Fruit fly (Drosophila melanogaster): ENCODE results near the gene Gmap.

Gene Gmap

dm6 chrX:15499996-15500904 lies 13.5 kb downstream of the Gmap start:
- no peak for TF ChIP-seq psq (optimal IDR thresholded peaks at IDR 0.05)
- no peak for TF ChIP-seq usp (GFP tag; optimal IDR thresholded peaks at IDR 0.05)
- TF ChIP-seq Dll (optimal IDR thresholded peaks at IDR 0.05), result no peak
- no peak for TF ChIP-seq CG8478 (optimal IDR thresholded peaks at IDR 0.05)
- TF ChIP-seq EcR (GFP tag; optimal IDR thresholded peaks at IDR 0.05), result no peak
- TF ChIP-seq pan (optimal IDR thresholded peaks at IDR 0.05), result no peak

- TF ChIP-seq pan (optimal IDR thresholded peaks at IDR 0.05), result no peak
- no peak for TF ChIP-seq CG8478 (optimal IDR thresholded peaks at IDR 0.05)
- TF ChIP-seq EcR (GFP tag; optimal IDR thresholded peaks at IDR 0.05), result no peak
- TF ChIP-seq usp (GFP tag; optimal IDR thresholded peaks at IDR 0.05), result no peak
- TF ChIP-seq Dll (optimal IDR thresholded peaks at IDR 0.05), result no peak
- TF ChIP-seq psq (optimal IDR thresholded peaks at IDR 0.05), result no peak
Observed at dm6 chrX:15501706-15502267, 15.1 kb downstream of the Gmap start.

dm6 chrX:15502864-15503263 lies 16.1 kb downstream of the Gmap start:
- TF ChIP-seq psq (optimal IDR thresholded peaks at IDR 0.05), result no peak
- no peak for TF ChIP-seq EcR (GFP tag; optimal IDR thresholded peaks at IDR 0.05)
- no peak for TF ChIP-seq Dll (optimal IDR thresholded peaks at IDR 0.05)
- TF ChIP-seq usp (GFP tag; optimal IDR thresholded peaks at IDR 0.05), result no peak
- no peak for TF ChIP-seq CG8478 (optimal IDR thresholded peaks at IDR 0.05)
- TF ChIP-seq pan (optimal IDR thresholded peaks at IDR 0.05), result no peak

dm6 chrX:15511399-15511798 lies 24.7 kb downstream of the Gmap start:
- no peak for TF ChIP-seq pan (optimal IDR thresholded peaks at IDR 0.05)
- TF ChIP-seq EcR (GFP tag; optimal IDR thresholded peaks at IDR 0.05), result no peak
- no peak for TF ChIP-seq Dll (optimal IDR thresholded peaks at IDR 0.05)
- no peak for TF ChIP-seq usp (GFP tag; optimal IDR thresholded peaks at IDR 0.05)
- TF ChIP-seq CG8478 (optimal IDR thresholded peaks at IDR 0.05), result no peak
- no peak for TF ChIP-seq psq (optimal IDR thresholded peaks at IDR 0.05)

dm6 chrX:15522426-15523153 lies 35.9 kb downstream of the Gmap start:
- no peak for TF ChIP-seq CG8478 (optimal IDR thresholded peaks at IDR 0.05)
- no peak for TF ChIP-seq psq (optimal IDR thresholded peaks at IDR 0.05)
- no peak for TF ChIP-seq usp (GFP tag; optimal IDR thresholded peaks at IDR 0.05)
- no peak for TF ChIP-seq EcR (GFP tag; optimal IDR thresholded peaks at IDR 0.05)
- TF ChIP-seq Dll (optimal IDR thresholded peaks at IDR 0.05), result no peak
- no peak for TF ChIP-seq pan (optimal IDR thresholded peaks at IDR 0.05)

- TF ChIP-seq Dll (optimal IDR thresholded peaks at IDR 0.05) (no peak), usp (GFP tag; optimal IDR thresholded peaks at IDR 0.05) (no peak), CG8478 (optimal IDR thresholded peaks at IDR 0.05) (no peak), pan (optimal IDR thresholded peaks at IDR 0.05) (no peak), EcR (GFP tag; optimal IDR thresholded peaks at IDR 0.05) (no peak), psq (optimal IDR thresholded peaks at IDR 0.05) (no peak)
Observed at dm6 chrX:15529197-15529596, 42.5 kb downstream of the Gmap start.

- TF ChIP-seq EcR (GFP tag; optimal IDR thresholded peaks at IDR 0.05), result no peak
- TF ChIP-seq Dll (optimal IDR thresholded peaks at IDR 0.05), result no peak
- TF ChIP-seq usp (GFP tag; optimal IDR thresholded peaks at IDR 0.05), result no peak
- TF ChIP-seq pan (optimal IDR thresholded peaks at IDR 0.05), result no peak
- TF ChIP-seq psq (optimal IDR thresholded peaks at IDR 0.05), result no peak
- no peak for TF ChIP-seq CG8478 (optimal IDR thresholded peaks at IDR 0.05)
Observed at dm6 chrX:15529958-15530357, 43.2 kb downstream of the Gmap start.

- TF ChIP-seq EcR (GFP tag; optimal IDR thresholded peaks at IDR 0.05) (no peak), Dll (optimal IDR thresholded peaks at IDR 0.05) (no peak), psq (optimal IDR thresholded peaks at IDR 0.05) (no peak), pan (optimal IDR thresholded peaks at IDR 0.05) (no peak), CG8478 (optimal IDR thresholded peaks at IDR 0.05) (no peak), usp (GFP tag; optimal IDR thresholded peaks at IDR 0.05) (no peak)
Observed at dm6 chrX:15530369-15530768, 43.6 kb downstream of the Gmap start.

- TF ChIP-seq Dll (optimal IDR thresholded peaks at IDR 0.05), result no peak
- no peak for TF ChIP-seq usp (GFP tag; optimal IDR thresholded peaks at IDR 0.05)
- no peak for TF ChIP-seq pan (optimal IDR thresholded peaks at IDR 0.05)
- no peak for TF ChIP-seq CG8478 (optimal IDR thresholded peaks at IDR 0.05)
Observed at dm6 chrX:15532062-15532461, 45.3 kb downstream of the Gmap start.

dm6 chrX:15539856-15540488 lies 53.2 kb downstream of the Gmap start:
- TF ChIP-seq CG8478 (optimal IDR thresholded peaks at IDR 0.05), result no peak
- TF ChIP-seq pan (optimal IDR thresholded peaks at IDR 0.05), result no peak

dm6 chrX:15543479-15544044 lies 56.8 kb downstream of the Gmap start:
- no peak for TF ChIP-seq EcR (GFP tag; optimal IDR thresholded peaks at IDR 0.05)
- TF ChIP-seq CG8478 (optimal IDR thresholded peaks at IDR 0.05), result no peak
- no peak for TF ChIP-seq psq (optimal IDR thresholded peaks at IDR 0.05)
- TF ChIP-seq Dll (optimal IDR thresholded peaks at IDR 0.05), result no peak
- TF ChIP-seq usp (GFP tag; optimal IDR thresholded peaks at IDR 0.05), result no peak
- no peak for TF ChIP-seq pan (optimal IDR thresholded peaks at IDR 0.05)

All from whole organism.